Fruit fly (Drosophila melanogaster) whole organism, embryonic: ENCODE results near the gene teq.

Experiments
- Atf6 ChIP-seq: fragments of 200-800 bp; sonication (Bioruptor generic); IDR thresholded peaks from 2 replicates; pipeline ENCODE4 v1.3.6; 2022; ENCODE audit warnings: missing biosample characterization, missing genetic modification characterization
- B-H1 ChIP-seq: fragments of 200-800 bp; sonication (Bioruptor generic); IDR thresholded peaks from 3 replicates; pipeline ENCODE4 v1.3.6; 2022; ENCODE audit warnings: missing biosample characterization, missing genetic modification characterization
- BtbVII ChIP-seq: fragments of 200-800 bp; sonication (Bioruptor generic); optimal IDR thresholded peaks from 3 replicates; lab custom pipeline; 2017; ENCODE audit warnings: missing biosample characterization, mild to moderate bottlenecking, missing genetic modification characterization
- CG10462 ChIP-seq: fragments of 200-800 bp; sonication (Bioruptor generic); optimal IDR thresholded peaks from 2 replicates; lab custom pipeline; 2016; ENCODE audit warnings: missing biosample characterization, missing genetic modification characterization
- CG11696 ChIP-seq: fragments of 200-800 bp; sonication (Bioruptor generic); IDR thresholded peaks from 2 replicates; pipeline ENCODE4 v1.3.6; 2022; ENCODE audit warnings: missing biosample characterization, missing genetic modification characterization
- CG12391 ChIP-seq: fragments of 200-800 bp; sonication (Bioruptor generic); optimal IDR thresholded peaks from 3 replicates; lab custom pipeline; 2018; ENCODE audit warnings: missing biosample characterization, mild to moderate bottlenecking, missing genetic modification characterization, moderate library complexity
- CG13296 ChIP-seq: fragments of 200-800 bp; sonication (Bioruptor generic); optimal IDR thresholded peaks from 3 replicates; lab custom pipeline; 2018; ENCODE audit warnings: missing biosample characterization, mild to moderate bottlenecking, missing genetic modification characterization
- CG15269 ChIP-seq: fragments of 200-800 bp; sonication (Bioruptor generic); optimal IDR thresholded peaks from 2 replicates; lab custom pipeline; 2018; ENCODE audit warnings: missing biosample characterization, mild to moderate bottlenecking, missing genetic modification characterization, moderate library complexity
- CG1602 ChIP-seq: fragments of 200-800 bp; sonication (Bioruptor generic); optimal IDR thresholded peaks from 3 replicates; lab custom pipeline; 2016; ENCODE audit warnings: missing biosample characterization, missing genetic modification characterization
- CG16779 ChIP-seq: fragments of 200-800 bp; sonication (Bioruptor generic); IDR thresholded peaks from 2 replicates; pipeline ENCODE4 v1.3.6; 2022; ENCODE audit warnings: missing biosample characterization, missing genetic modification characterization
- CG17912 ChIP-seq: fragments of 200-800 bp; sonication (Bioruptor generic); optimal IDR thresholded peaks from 2 replicates; lab custom pipeline; 2018; ENCODE audit warnings: missing biosample characterization, mild to moderate bottlenecking, missing genetic modification characterization
- CG18619 ChIP-seq: fragments of 200-800 bp; sonication (Bioruptor generic); optimal IDR thresholded peaks from 3 replicates; lab custom pipeline; 2017; ENCODE audit warnings: missing biosample characterization, mild to moderate bottlenecking, missing genetic modification characterization
- CG2129 ChIP-seq: fragments of 200-800 bp; sonication (Bioruptor generic); IDR thresholded peaks from 2 replicates; pipeline ENCODE4 v1.3.6; 2022; ENCODE audit warnings: missing biosample characterization, missing genetic modification characterization; ENCODE audit not compliant: partially characterized antibody
- CG30403 ChIP-seq: fragments of 200-800 bp; sonication (Bioruptor generic); optimal IDR thresholded peaks from 3 replicates; lab custom pipeline; 2016; ENCODE audit warnings: missing biosample characterization, missing genetic modification characterization
- CG3838 ChIP-seq: fragments of 200-800 bp; sonication (Bioruptor generic); optimal IDR thresholded peaks from 3 replicates; lab custom pipeline; 2016; ENCODE audit warnings: missing biosample characterization, missing genetic modification characterization
- CG4820 ChIP-seq: fragments of 200-800 bp; sonication (Bioruptor generic); optimal IDR thresholded peaks from 3 replicates; lab custom pipeline; 2016; ENCODE audit warnings: missing biosample characterization, missing genetic modification characterization
- CG6689 ChIP-seq: fragments of 200-800 bp; sonication (Bioruptor generic); IDR thresholded peaks from 2 replicates; pipeline ENCODE4 v1.3.6; 2022; ENCODE audit warnings: missing biosample characterization, missing genetic modification characterization
- CG6765 ChIP-seq: fragments of 200-800 bp; sonication (Bioruptor generic); optimal IDR thresholded peaks from 3 replicates; lab custom pipeline; 2017; ENCODE audit warnings: missing biosample characterization, mild to moderate bottlenecking, missing genetic modification characterization
- CG6854 ChIP-seq: fragments of 200-800 bp; sonication (Bioruptor generic); optimal IDR thresholded peaks from 3 replicates; lab custom pipeline; 2017; ENCODE audit warnings: missing biosample characterization, mild to moderate bottlenecking, missing genetic modification characterization
- CG8478 ChIP-seq: fragments of >200 bp; optimal IDR thresholded peaks from 2 replicates; lab custom pipeline; 2018
- CG9609 ChIP-seq: fragments of 200-800 bp; sonication (Bioruptor generic); optimal IDR thresholded peaks from 3 replicates; lab custom pipeline; 2016; ENCODE audit warnings: missing biosample characterization, missing genetic modification characterization
- CG9876 ChIP-seq: fragments of 200-800 bp; sonication (Bioruptor generic); optimal IDR thresholded peaks from 2 replicates; lab custom pipeline; 2016; ENCODE audit warnings: missing biosample characterization, missing genetic modification characterization
- Chrac-16 ChIP-seq: fragments of 200-800 bp; sonication (Bioruptor generic); optimal IDR thresholded peaks from 3 replicates; lab custom pipeline; 2016; ENCODE audit warnings: missing biosample characterization, missing genetic modification characterization
- Dbx ChIP-seq: fragments of 200-800 bp; sonication (Bioruptor generic); IDR thresholded peaks from 3 replicates; pipeline ENCODE4 v1.3.6; 2022; ENCODE audit warnings: missing biosample characterization, missing genetic modification characterization
- Elba2 ChIP-seq: fragments of 200-800 bp; sonication (Bioruptor generic); optimal IDR thresholded peaks from 3 replicates; lab custom pipeline; 2016; ENCODE audit warnings: missing biosample characterization, missing genetic modification characterization
- Fer1 ChIP-seq: fragments of 200-800 bp; sonication (Bioruptor generic); optimal IDR thresholded peaks from 2 replicates; lab custom pipeline; 2017; ENCODE audit warnings: missing biosample characterization, mild to moderate bottlenecking, missing genetic modification characterization
- Gug ChIP-seq: fragments of 200-800 bp; sonication (Bioruptor generic); IDR thresholded peaks from 4 replicates; pipeline ENCODE4 v1.3.6; 2022; ENCODE audit warnings: missing biosample characterization, missing genetic modification characterization
- HHEX ChIP-seq: fragments of 200-800 bp; sonication (Bioruptor generic); optimal IDR thresholded peaks from 3 replicates; lab custom pipeline; 2017; ENCODE audit warnings: missing biosample characterization, mild to moderate bottlenecking, missing genetic modification characterization, missing genetic modification reagents
- HLH3B ChIP-seq: fragments of 200-800 bp; sonication (Bioruptor generic); IDR thresholded peaks from 2 replicates; pipeline ENCODE4 v1.3.6; 2022; ENCODE audit warnings: missing biosample characterization, missing genetic modification characterization
- Hr39 ChIP-seq: fragments of >200 bp; optimal IDR thresholded peaks from 2 replicates; lab custom pipeline; 2017
- Lim3 ChIP-seq: fragments of 200-800 bp; sonication (Bioruptor generic); IDR thresholded peaks from 2 replicates; pipeline ENCODE4 v1.3.6; 2022; ENCODE audit warnings: missing biosample characterization, missing genetic modification characterization
- Meics ChIP-seq: fragments of 200-800 bp; sonication (Bioruptor generic); optimal IDR thresholded peaks from 2 replicates; lab custom pipeline; 2017; ENCODE audit warnings: missing biosample characterization, mild to moderate bottlenecking, missing genetic modification characterization
- Myb ChIP-seq: fragments of 200-800 bp; sonication (Bioruptor generic); optimal IDR thresholded peaks from 2 replicates; lab custom pipeline; 2016; ENCODE audit warnings: missing biosample characterization, missing genetic modification characterization
- Neu2 ChIP-seq: fragments of 200-800 bp; sonication (Bioruptor generic); optimal IDR thresholded peaks from 3 replicates; lab custom pipeline; 2016; ENCODE audit warnings: missing biosample characterization, missing genetic modification characterization, borderline replicate concordance
- Sox102F ChIP-seq: fragments of 200-800 bp; sonication (Bioruptor generic); optimal IDR thresholded peaks from 2 replicates; lab custom pipeline; 2018; ENCODE audit warnings: missing biosample characterization, mild to moderate bottlenecking, missing genetic modification characterization, moderate library complexity
- ac ChIP-seq: fragments of 200-800 bp; sonication (Bioruptor generic); optimal IDR thresholded peaks from 3 replicates; lab custom pipeline; 2017; ENCODE audit warnings: missing biosample characterization, mild to moderate bottlenecking, missing genetic modification characterization
- dpn ChIP-seq, 2 experiments: fragments of 200-800 bp; sonication (Bioruptor generic); optimal IDR thresholded peaks; 3 replicates each; lab custom pipeline; 2016; ENCODE audit warnings: missing biosample characterization in 2 of 2, missing genetic modification characterization in 2 of 2
- h ChIP-seq: fragments of >200 bp; optimal IDR thresholded peaks from 2 replicates; lab custom pipeline; 2017
- hth ChIP-seq: fragments of >200 bp; optimal IDR thresholded peaks from 2 replicates; lab custom pipeline; 2017; ENCODE audit warnings: inconsistent platforms
- luna ChIP-seq: fragments of 200-800 bp; sonication (Bioruptor generic); optimal IDR thresholded peaks from 2 replicates; lab custom pipeline; 2016; ENCODE audit warnings: missing biosample characterization, missing genetic modification characterization
- org-1 ChIP-seq: fragments of 200-800 bp; sonication (Bioruptor generic); optimal IDR thresholded peaks from 2 replicates; lab custom pipeline; 2017; ENCODE audit warnings: missing biosample characterization, missing genetic modification characterization
- salm ChIP-seq: fragments of 200-800 bp; sonication (Bioruptor generic); optimal IDR thresholded peaks from 2 replicates; lab custom pipeline; 2018; ENCODE audit warnings: missing biosample characterization, mild to moderate bottlenecking, missing genetic modification characterization
- schlank ChIP-seq: fragments of 200-800 bp; sonication (Bioruptor generic); optimal IDR thresholded peaks from 2 replicates; lab custom pipeline; 2018; ENCODE audit warnings: missing biosample characterization, mild to moderate bottlenecking, missing genetic modification characterization
- sna ChIP-seq: fragments of 200-800 bp; sonication (Bioruptor generic); IDR thresholded peaks from 2 replicates; pipeline ENCODE4 v1.3.6; 2022; ENCODE audit warnings: missing biosample characterization, missing genetic modification characterization; ENCODE audit not compliant: partially characterized antibody
- sob ChIP-seq: fragments of 200-800 bp; sonication (Bioruptor generic); IDR thresholded peaks from 2 replicates; pipeline ENCODE4 v1.3.6; 2022; ENCODE audit warnings: missing biosample characterization, missing genetic modification characterization
- sqz ChIP-seq: fragments of 200-800 bp; sonication (Bioruptor generic); optimal IDR thresholded peaks from 3 replicates; lab custom pipeline; 2018; ENCODE audit warnings: missing biosample characterization, mild to moderate bottlenecking, missing genetic modification characterization
- sug ChIP-seq: fragments of 200-800 bp; optimal IDR thresholded peaks from 2 replicates; lab custom pipeline; 2019; ENCODE audit warnings: missing biosample characterization, mild to moderate bottlenecking, missing genetic modification characterization, moderate library complexity
- tll ChIP-seq, 2 experiments: fragments of 200-800 bp in 1 of 2; fragments of >200 bp in 1 of 2; sonication (Bioruptor generic) in 1 of 2; optimal IDR thresholded peaks; 2 replicates each; lab custom pipeline; 2017 to 2019; ENCODE audit warnings: missing biosample characterization in 2 of 2, missing genetic modification characterization in 2 of 2, mild to moderate bottlenecking in 1 of 2, moderate library complexity in 1 of 2
- vfl ChIP-seq: fragments of 200-800 bp; sonication (Bioruptor generic); optimal IDR thresholded peaks from 2 replicates; lab custom pipeline; 2016; ENCODE audit warnings: missing biosample characterization, missing genetic modification characterization
- yki ChIP-seq: fragments of >200 bp; optimal IDR thresholded peaks from 3 replicates; lab custom pipeline; 2018
- zen ChIP-seq: fragments of 200-800 bp; sonication (Bioruptor generic); optimal IDR thresholded peaks from 3 replicates; lab custom pipeline; 2018; ENCODE audit warnings: missing biosample characterization, mild to moderate bottlenecking, missing genetic modification characterization, moderate library complexity

teq gene

dm6 chr3L:9127690-9128458 lies 53.4 kb downstream of the teq start (continued):
- TF ChIP-seq CG30403 (GFP tag; lab: Kevin White, UChicago) = peak; percentile 70
- peak; percentile 72 for TF ChIP-seq Fer1 (GFP tag; lab: Kevin White, UChicago)
- TF ChIP-seq CG6854 (GFP tag; lab: Kevin White, UChicago) = no peak
- TF ChIP-seq B-H1 (GFP tag; lab: Robert Waterston, UW) = no peak
- TF ChIP-seq CG17912 (GFP tag; lab: Kevin White, UChicago) = no peak
- no peak for TF ChIP-seq CG4820 (GFP tag; lab: Kevin White, UChicago)
- TF ChIP-seq CG1602 (GFP tag; lab: Kevin White, UChicago) = peak; percentile 35
- TF ChIP-seq HHEX (GFP tag; lab: Kevin White, UChicago) = peak; percentile 67
- TF ChIP-seq h (lab: Kevin White, UChicago) = no peak
- TF ChIP-seq tll (GFP tag; optimal IDR thresholded peaks at IDR 0.05; lab: Kevin White, UChicago) = no peak
- peak; percentile 0 for TF ChIP-seq BtbVII (GFP tag; lab: Kevin White, UChicago)
- no peak for TF ChIP-seq sug (tag; lab: Kevin White, UChicago)
- TF ChIP-seq yki (lab: Kevin White, UChicago) = peak; percentile 36
- no peak for TF ChIP-seq Lim3
- TF ChIP-seq CG2129 (GFP tag; lab: Robert Waterston, UW) = no peak
- TF ChIP-seq Myb (GFP tag; lab: Kevin White, UChicago) = peak; percentile 39
- peak; percentile 50; the same call in 1 of the 2 replicates for TF ChIP-seq sna (GFP tag; lab: Robert Waterston, UW)
- TF ChIP-seq Meics = peak; percentile 63
- TF ChIP-seq CG13296 (GFP tag; lab: Kevin White, UChicago) = peak; percentile 32
- no peak for TF ChIP-seq CG11696 (GFP tag; lab: Robert Waterston, UW)
- TF ChIP-seq CG6765 (GFP tag; lab: Kevin White, UChicago) = peak; percentile 45
- TF ChIP-seq schlank (tag; lab: Kevin White, UChicago) = no peak
- no peak for TF ChIP-seq CG3838 (GFP tag; lab: Kevin White, UChicago)
- no peak for TF ChIP-seq sqz
- peak; percentile 20 for TF ChIP-seq CG9609 (GFP tag; lab: Kevin White, UChicago)
- TF ChIP-seq Elba2 (GFP tag; lab: Kevin White, UChicago) = no peak
- TF ChIP-seq Atf6 (GFP tag; lab: Robert Waterston, UW) = no peak
- TF ChIP-seq CG9876 (GFP tag; lab: Kevin White, UChicago) = peak; percentile 56
- no peak for TF ChIP-seq Neu2
- peak; percentile 29; the same call in 1 of the 2 replicates for TF ChIP-seq HLH3B (GFP tag; lab: Robert Waterston, UW)
- TF ChIP-seq Sox102F = peak; percentile 29
- peak; percentile 44 for TF ChIP-seq CG12391 (tag; lab: Kevin White, UChicago)
- peak; percentile 9 for TF ChIP-seq vfl (GFP tag; lab: Kevin White, UChicago)
- TF ChIP-seq CG10462 (GFP tag; lab: Kevin White, UChicago) = no peak
- TF ChIP-seq CG6689 (GFP tag; lab: Robert Waterston, UW) = peak; percentile 66; the same call in 1 of the 2 replicates
- TF ChIP-seq CG18619 (GFP tag; lab: Kevin White, UChicago) = peak; percentile 58
- peak; percentile 27; the same call in 1 of the 4 replicates for TF ChIP-seq Gug (GFP tag; lab: Robert Waterston, UW)
- no peak for TF ChIP-seq CG16779 (GFP tag; lab: Robert Waterston, UW)
- TF ChIP-seq hth (lab: Kevin White, UChicago) = no peak
- TF ChIP-seq Dbx (GFP tag; lab: Robert Waterston, UW) = no peak
- no peak for TF ChIP-seq salm (tag; lab: Kevin White, UChicago)
- TF ChIP-seq ac = no peak
- no peak for TF ChIP-seq CG8478
- TF ChIP-seq Hr39 (lab: Kevin White, UChicago) = no peak
- TF ChIP-seq dpn (GFP tag; optimal IDR thresholded peaks at IDR 0.05; lab: Kevin White, UChicago) = peak; percentile 60 to 66
- peak; percentile 66 for TF ChIP-seq luna (GFP tag; lab: Kevin White, UChicago)
- TF ChIP-seq zen (tag; lab: Kevin White, UChicago) = no peak
- TF ChIP-seq Chrac-16 = peak; percentile 32
- TF ChIP-seq org-1 (GFP tag; lab: Kevin White, UChicago) = peak; percentile 45
- TF ChIP-seq sob (GFP tag; lab: Robert Waterston, UW) = no peak
- TF ChIP-seq CG15269 = peak; percentile 57
